Worm (Caenorhabditis elegans) whole organism, L4/young adult: ENCODE data around the gene mbk-2.

ENCODE experiments used
- W03F9.2 ChIP-seq: fragments of 150-350 bp; optimal IDR thresholded peaks from 2 replicates; lab custom pipeline; 2014; ENCODE audit warnings: missing biosample characterization, missing genetic modification characterization
- dao-5 ChIP-seq: sonication (generic microtip); optimal IDR thresholded peaks from 2 replicates; lab custom pipeline; 2016; ENCODE audit warnings: missing genotype, missing genetic modification characterization, moderate library complexity, missing compliant biosample characterization
- him-1 ChIP-seq: sonication (generic microtip); optimal IDR thresholded peaks from 2 replicates; lab custom pipeline; 2016; ENCODE audit warnings: missing genotype, missing genetic modification reagents, missing genetic modification characterization, missing compliant biosample characterization

DNA sequence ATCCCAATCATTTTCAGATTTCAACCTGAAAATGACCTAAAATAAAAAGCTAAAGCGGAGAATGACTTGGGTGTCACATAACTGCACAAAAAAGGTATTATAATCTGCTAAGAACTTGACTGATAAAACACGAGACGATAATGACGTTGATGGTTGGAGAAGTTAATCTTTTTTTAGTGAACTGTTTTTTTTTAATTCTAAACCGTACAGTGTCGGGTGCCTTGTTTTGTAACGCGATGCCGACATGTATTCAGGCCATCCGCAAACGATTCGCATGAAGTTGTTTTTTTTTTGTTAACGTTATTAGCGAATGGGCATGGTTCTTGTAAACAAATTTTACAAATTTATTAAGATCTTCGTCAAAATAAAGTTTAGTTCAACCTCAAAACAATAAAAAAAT is 19.6 kb upstream of the mbk-2 start, which contains the start of gene K10D11.6:
- no peak for TF ChIP-seq him-1 (tag; lab: Kevin White, UChicago)
- no peak for TF ChIP-seq dao-5 (tag; lab: Kevin White, UChicago)
- TF ChIP-seq W03F9.2 (tag; lab: Kevin White, UChicago), result no peak
